Fruit fly (Drosophila melanogaster): ENCODE measurements around the gene CG31523.
A peak's percentile ranks its signal among the peaks of the same experiment; 100 is the strongest.

Gene CG31523

dm6 chr3R:4484999-4485398 is 6.0 kb upstream of the CG31523 start, which contains the start of gene Fip1:
Fip1 (plus strand) TSS chr3R:4485008.
- no peak for TF ChIP-seq Sp1 (GFP tag; optimal IDR thresholded peaks at IDR 0.05)
- TF ChIP-seq Vsx2 (GFP tag; optimal IDR thresholded peaks at IDR 0.05; ENCODE audit: partially characterized antibody), result no peak
- no peak for TF ChIP-seq OdsH (GFP tag; optimal IDR thresholded peaks at IDR 0.05)

DNA sequence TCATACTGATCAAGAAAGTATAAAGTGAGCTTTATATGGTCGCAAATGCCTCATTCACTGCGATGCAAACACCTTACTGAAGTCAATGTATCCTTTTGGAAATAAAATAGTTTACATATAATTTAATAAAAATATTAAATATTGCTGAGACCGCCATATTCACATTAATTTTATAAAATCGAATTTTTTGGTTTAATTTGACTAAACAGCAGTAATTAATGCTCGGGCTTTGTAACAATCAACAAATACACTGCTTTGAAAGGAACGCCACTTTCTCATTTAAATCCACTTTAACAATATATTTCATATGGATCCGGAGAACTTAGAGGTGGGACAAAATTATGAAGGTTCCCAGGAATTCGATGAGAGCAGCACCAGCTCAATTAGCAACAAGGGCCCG is 1.5 kb upstream of the CG31523 start, which contains the start of gene sac:
TSS of gene sac (plus strand) at position 301 of the 400 bp plus-strand sequence.
- TF ChIP-seq GATAd (GFP tag; optimal IDR thresholded peaks at IDR 0.05), result no peak
- no peak for TF ChIP-seq Hr83 (GFP tag; optimal IDR thresholded peaks at IDR 0.05; ENCODE audit: poor library complexity, severe bottlenecking)
- TF ChIP-seq Sp1 (GFP tag; optimal IDR thresholded peaks at IDR 0.05), result no peak
- no peak for TF ChIP-seq h (GFP tag; optimal IDR thresholded peaks at IDR 0.05)
- no peak for TF ChIP-seq Dif (GFP tag; optimal IDR thresholded peaks at IDR 0.05; ENCODE audit: partially characterized antibody)
- no peak for TF ChIP-seq jim (GFP tag; optimal IDR thresholded peaks at IDR 0.05)
- TF ChIP-seq dmrt93B (GFP tag; optimal IDR thresholded peaks at IDR 0.05), result no peak
- no peak for TF ChIP-seq fru (GFP tag; optimal IDR thresholded peaks at IDR 0.05)
- no peak for TF ChIP-seq brk (GFP tag; optimal IDR thresholded peaks at IDR 0.05)
- TF ChIP-seq CrebA (GFP tag; optimal IDR thresholded peaks at IDR 0.05; ENCODE audit: borderline replicate concordance), result no peak
- TF ChIP-seq br (GFP tag; optimal IDR thresholded peaks at IDR 0.05), result no peak
- TF ChIP-seq foxo (GFP tag; optimal IDR thresholded peaks at IDR 0.05), result no peak
- no peak for TF ChIP-seq Mio (GFP tag; optimal IDR thresholded peaks at IDR 0.05)

DNA sequence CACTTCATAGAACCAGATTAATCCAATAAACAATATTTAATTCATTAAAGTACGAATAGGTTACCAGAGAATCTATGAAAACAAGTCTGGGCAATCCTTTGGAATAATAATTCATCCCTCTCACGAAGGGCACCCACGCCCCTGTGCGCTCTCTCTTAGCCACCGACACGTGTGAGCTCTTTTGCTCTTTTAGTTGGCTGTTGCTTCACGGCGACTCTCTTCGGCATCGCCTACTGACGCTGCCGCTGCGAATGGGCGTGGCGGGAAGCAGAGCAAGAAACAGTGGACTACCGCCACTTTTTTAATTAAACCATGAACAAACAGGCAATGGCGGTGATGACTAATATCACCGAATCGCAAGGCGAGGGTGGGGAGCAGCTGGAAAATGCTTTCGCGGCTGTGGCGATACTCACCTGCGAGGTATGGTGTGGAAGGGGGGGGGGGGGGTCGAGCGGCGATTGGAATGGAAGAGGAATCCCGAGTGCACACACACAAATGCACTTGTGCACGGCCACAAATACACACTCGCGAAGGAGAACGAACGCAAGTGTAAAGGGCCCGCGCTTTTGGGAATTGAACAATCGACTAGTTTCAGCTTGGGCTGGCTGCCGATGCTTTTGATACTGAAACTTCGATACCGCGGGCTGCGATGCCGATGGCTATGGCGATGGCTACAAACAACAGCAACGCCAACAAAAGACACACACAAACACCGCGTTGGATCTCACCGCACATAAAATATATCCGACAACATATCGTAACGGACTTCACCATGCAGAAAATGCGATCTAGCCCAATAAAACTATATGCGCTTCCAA is 578 bp downstream of the CG31523 start:
- TF ChIP-seq HLH106 (tag; optimal IDR thresholded peaks at IDR 0.05) (peak; percentile 64), Dif (GFP tag; optimal IDR thresholded peaks at IDR 0.05; ENCODE audit: partially characterized antibody) (peak; percentile 86), rgr (GFP tag; optimal IDR thresholded peaks at IDR 0.05) (peak; percentile 90), foxo (GFP tag; optimal IDR thresholded peaks at IDR 0.05) (peak in 1 of 2 experiments; percentile 91), sage (GFP tag; optimal IDR thresholded peaks at IDR 0.05) (peak; percentile 78), woc (GFP tag; optimal IDR thresholded peaks at IDR 0.05) (peak; percentile 60), CG9705 (GFP tag; optimal IDR thresholded peaks at IDR 0.05) (no peak), Dfd (GFP tag; optimal IDR thresholded peaks at IDR 0.05) (no peak), dl (GFP tag; optimal IDR thresholded peaks at IDR 0.05; ENCODE audit: insufficient read depth in 1 of 2, partially characterized antibody in 2 of 2) (peak; percentile 61 to 63), N (GFP tag; optimal IDR thresholded peaks at IDR 0.05) (peak; percentile 36), jim (GFP tag; optimal IDR thresholded peaks at IDR 0.05) (no peak), CrebA (GFP tag; optimal IDR thresholded peaks at IDR 0.05; ENCODE audit: borderline replicate concordance) (peak; percentile 69), Rel (GFP tag; optimal IDR thresholded peaks at IDR 0.05) (no peak), Rel (tag; optimal IDR thresholded peaks at IDR 0.05) (peak; percentile 62), sv (GFP tag; optimal IDR thresholded peaks at IDR 0.05) (peak; percentile 91), Hr78 (GFP tag; optimal IDR thresholded peaks at IDR 0.05) (no peak), ey (GFP tag; optimal IDR thresholded peaks at IDR 0.05) (peak; percentile 79), fru (GFP tag; optimal IDR thresholded peaks at IDR 0.05) (peak; percentile 88), h (GFP tag; optimal IDR thresholded peaks at IDR 0.05) (peak; percentile 91), dmrt93B (GFP tag; optimal IDR thresholded peaks at IDR 0.05) (peak; percentile 45), br (GFP tag; optimal IDR thresholded peaks at IDR 0.05) (peak; percentile 90), Mio (GFP tag; optimal IDR thresholded peaks at IDR 0.05) (peak; percentile 55), Sp1 (GFP tag; optimal IDR thresholded peaks at IDR 0.05) (peak; percentile 71), Abd-B (GFP tag; optimal IDR thresholded peaks at IDR 0.05) (no peak), Hnf4 (GFP tag; optimal IDR thresholded peaks at IDR 0.05) (peak; percentile 77), Hr83 (GFP tag; optimal IDR thresholded peaks at IDR 0.05; ENCODE audit: poor library complexity, severe bottlenecking) (peak; percentile 85), psq (GFP tag; optimal IDR thresholded peaks at IDR 0.05) (peak; percentile 68), pan (optimal IDR thresholded peaks at IDR 0.05) (no peak), usp (GFP tag; optimal IDR thresholded peaks at IDR 0.05) (no peak), tai (GFP tag; optimal IDR thresholded peaks at IDR 0.05) (no peak), OdsH (GFP tag; optimal IDR thresholded peaks at IDR 0.05) (peak; percentile 85), CG32264 (GFP tag; optimal IDR thresholded peaks at IDR 0.05) (peak; percentile 77), brk (GFP tag; optimal IDR thresholded peaks at IDR 0.05) (peak; percentile 78), lola (GFP tag; optimal IDR thresholded peaks at IDR 0.05) (no peak), Myc (optimal IDR thresholded peaks at IDR 0.05) (no peak), dsf (GFP tag; optimal IDR thresholded peaks at IDR 0.05; ENCODE audit: borderline replicate concordance) (peak; percentile 66), Jra (GFP tag; optimal IDR thresholded peaks at IDR 0.05) (peak; percentile 79), GATAd (GFP tag; optimal IDR thresholded peaks at IDR 0.05) (no peak), Vsx2 (GFP tag; optimal IDR thresholded peaks at IDR 0.05; ENCODE audit: partially characterized antibody) (peak; percentile 79)
